Worm (Caenorhabditis elegans) whole organism, mixed stage, embryonic: Measurements from ENCODE around the gene ges-1.

ENCODE experiments used
- nhr-28 ChIP-seq: fragments of 150-350 bp; optimal IDR thresholded peaks from 2 replicates; lab custom pipeline; 2014; ENCODE audit warnings: missing biosample characterization, missing genetic modification characterization
- unc-39 ChIP-seq: fragments of 150-350 bp; optimal IDR thresholded peaks from 2 replicates; lab custom pipeline; 2014; ENCODE audit warnings: missing biosample characterization, missing genetic modification characterization

- TF ChIP-seq nhr-28 (no peak), unc-39 (tag; lab: Kevin White, UChicago) (no peak)
Observed at ce11 chrV:1471078-1471969, 39.4 kb upstream of the ges-1 start.
